Fruit fly (Drosophila melanogaster) whole organism: Measurements from ENCODE around the gene ppk19.

Experiments
- psq ChIP-seq: fragments of >200 bp; optimal IDR thresholded peaks from 2 replicates; lab custom pipeline; 2017
- usp ChIP-seq: fragments of >200 bp; optimal IDR thresholded peaks from 2 replicates; lab custom pipeline; 2017; ENCODE audit warnings: missing biosample characterization, missing genetic modification characterization, mixed read lengths

DNA sequence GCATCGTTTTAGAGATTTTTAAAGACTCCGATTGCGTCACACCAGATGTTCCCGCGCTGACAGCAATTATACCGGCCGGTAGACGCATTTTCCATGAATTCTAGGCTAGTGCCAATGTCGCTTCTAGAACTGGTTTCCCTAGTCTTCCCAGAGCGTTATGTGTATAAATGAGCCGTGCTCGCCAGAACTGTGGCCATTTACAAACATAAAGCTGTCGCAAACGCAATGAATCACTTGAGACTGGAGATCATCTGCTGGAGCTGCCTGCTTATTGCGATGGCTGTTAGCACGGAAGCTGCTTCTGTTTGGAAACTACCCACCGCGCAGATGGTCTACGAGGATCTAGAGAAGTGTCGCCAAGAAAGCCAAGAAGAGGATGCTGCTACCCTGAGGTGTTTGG, 42.1 kb downstream of the ppk19 start, which contains the start of gene Obp99d:
- TF ChIP-seq usp = no peak
- TF ChIP-seq psq (lab: Kevin White, UChicago) = no peak
